Worm (Caenorhabditis elegans) whole organism, midembryonic: Measurements from ENCODE around the gene col-109.

Source experiments
- T22C8.4 ChIP-seq: fragments of 200-800 bp; sonication (Bioruptor generic); IDR thresholded peaks from 2 replicates; pipeline ENCODE4 v1.3.6; 2022; ENCODE audit warnings: missing genetic modification characterization, missing compliant biosample characterization
- cog-1 ChIP-seq: sonication (generic microtip); optimal IDR thresholded peaks from 2 replicates; lab custom pipeline; 2016; ENCODE audit warnings: missing genetic modification characterization, missing compliant biosample characterization
- flt-1 ChIP-seq: fragments of 200-800 bp; sonication (Bioruptor generic); IDR thresholded peaks from 2 replicates; pipeline ENCODE4 v1.3.6; 2022; ENCODE audit warnings: missing genetic modification characterization, missing compliant biosample characterization
- klf-2 ChIP-seq: fragments of 200-800 bp; sonication (Bioruptor generic); conservative IDR thresholded peaks from 2 replicates; pipeline ENCODE4 v1.3.6; 2022; ENCODE audit warnings: missing genetic modification reagents, missing genetic modification characterization, missing compliant biosample characterization
- med-1 ChIP-seq: sonication (generic microtip); optimal IDR thresholded peaks from 2 replicates; lab custom pipeline; 2017; ENCODE audit warnings: missing genetic modification characterization, mild to moderate bottlenecking, missing compliant biosample characterization, antibody characterized with exemption, missing genetic modification reagents; ENCODE audit not compliant: insufficient read depth
- ref-1 ChIP-seq: fragments of 200-800 bp; sonication (Bioruptor generic); conservative IDR thresholded peaks from 2 replicates; pipeline ENCODE4 v1.3.6; 2022; ENCODE audit warnings: missing genetic modification reagents, missing genetic modification characterization, missing compliant biosample characterization
- tab-1 ChIP-seq: fragments of 200-800 bp; sonication (Bioruptor generic); IDR thresholded peaks from 2 replicates; pipeline ENCODE4 v1.3.6; 2022; ENCODE audit warnings: missing genetic modification characterization, missing compliant biosample characterization
- ztf-23 ChIP-seq: fragments of 200-800 bp; sonication (Bioruptor generic); IDR thresholded peaks from 2 replicates; pipeline ENCODE4 v1.3.6; 2022; ENCODE audit warnings: missing genetic modification reagents, missing genetic modification characterization, missing compliant biosample characterization
- ztf-29 ChIP-seq: fragments of 200-800 bp; sonication (Bioruptor generic); IDR thresholded peaks from 2 replicates; pipeline ENCODE4 v1.3.6; 2022; ENCODE audit warnings: missing genetic modification reagents, missing genetic modification characterization, missing compliant biosample characterization

The col-109 gene

DNA sequence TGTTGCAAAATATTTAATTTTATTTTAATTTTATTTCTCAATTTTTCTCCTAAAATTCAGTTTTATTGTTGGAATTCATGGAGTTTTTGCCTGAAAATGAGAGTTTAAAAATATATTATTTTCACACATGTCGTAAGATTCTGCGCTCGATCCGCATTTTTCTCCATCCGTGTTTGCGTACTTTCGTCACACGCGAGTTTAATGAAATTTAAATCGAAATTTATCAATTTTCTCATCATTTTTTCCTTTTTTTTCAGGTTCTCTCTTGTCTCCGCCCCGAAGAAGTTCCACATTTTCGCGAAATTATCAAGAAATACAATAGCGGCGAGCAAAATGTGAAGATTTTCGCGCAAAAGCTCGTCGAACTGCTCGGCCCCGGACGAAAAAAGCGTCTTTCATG is 26.4 kb upstream of the col-109 start:
- TF ChIP-seq T22C8.4 (GFP tag; lab: Robert Waterston, UW) (no peak), tab-1 (GFP tag; lab: Robert Waterston, UW) (no peak), flt-1 (no peak), ztf-23 (no peak), med-1 (no peak), ztf-29 (GFP tag; lab: Robert Waterston, UW) (no peak), cog-1 (no peak), klf-2 (GFP tag; lab: Robert Waterston, UW) (no peak), ref-1 (no peak)

DNA sequence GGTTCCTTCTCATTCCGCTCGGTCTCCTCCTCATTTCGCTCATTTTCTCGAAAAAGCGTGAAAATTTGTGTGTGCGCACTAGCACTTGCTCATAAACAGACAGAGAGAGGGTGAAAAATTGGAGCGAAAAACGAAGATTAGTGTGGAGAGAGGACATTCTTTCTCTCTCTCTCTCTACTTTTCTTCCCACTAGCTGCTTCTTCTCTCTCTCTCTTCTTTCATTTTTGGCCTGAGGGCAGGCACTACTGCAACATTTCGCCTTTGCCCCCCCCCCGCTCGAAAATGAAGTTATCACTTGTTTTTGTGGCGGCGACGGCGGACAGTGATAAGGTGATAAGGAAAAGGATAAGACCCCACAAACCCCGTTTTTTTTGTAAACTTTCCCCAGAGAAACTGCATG is 25.0 kb upstream of the col-109 start:
- TF ChIP-seq cog-1 (no peak), med-1 (no peak), ztf-29 (GFP tag; lab: Robert Waterston, UW) (no peak), tab-1 (GFP tag; lab: Robert Waterston, UW) (no peak), flt-1 (no peak), ref-1 (no peak), ztf-23 (no peak), T22C8.4 (GFP tag; lab: Robert Waterston, UW) (no peak), klf-2 (GFP tag; lab: Robert Waterston, UW) (no peak)

ce11 chrIV:1844624-1845023 is 24.6 kb upstream of the col-109 start:
- no peak for TF ChIP-seq ref-1
- no peak for TF ChIP-seq T22C8.4 (GFP tag; lab: Robert Waterston, UW)
- TF ChIP-seq ztf-29 (GFP tag; lab: Robert Waterston, UW): no peak
- TF ChIP-seq flt-1: no peak
- no peak for TF ChIP-seq cog-1
- TF ChIP-seq klf-2 (GFP tag; lab: Robert Waterston, UW): no peak
- no peak for TF ChIP-seq med-1
- no peak for TF ChIP-seq tab-1 (GFP tag; lab: Robert Waterston, UW)
- TF ChIP-seq ztf-23: no peak

DNA sequence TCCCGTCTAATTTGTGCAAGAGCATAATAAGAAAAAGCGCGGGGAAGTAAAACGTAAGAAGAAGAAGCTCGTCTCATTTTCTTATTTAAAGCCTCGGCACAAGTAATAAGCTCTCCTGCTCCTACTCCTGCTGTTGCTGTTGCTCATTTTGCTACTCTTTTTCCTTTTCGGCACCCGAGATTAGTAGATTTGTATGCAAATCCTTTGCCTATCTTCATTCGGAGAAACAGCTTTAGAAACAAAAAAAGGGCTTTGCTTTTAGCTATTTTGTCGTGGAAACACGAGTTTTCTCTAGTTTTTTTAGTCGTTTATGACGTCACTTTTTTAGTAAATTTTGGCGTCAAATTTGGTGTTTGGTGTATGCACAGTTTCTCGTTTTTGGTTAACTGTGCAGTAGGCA is 23.6 kb upstream of the col-109 start:
- TF ChIP-seq tab-1 (GFP tag; lab: Robert Waterston, UW): no peak

- TF ChIP-seq ztf-23 (0 out of 2 replicates have a peak, but pooled peaks have one; percentile 40), ztf-29 (GFP tag; lab: Robert Waterston, UW) (no peak)
These were observed 22.3 kb upstream of the col-109 start for ce11 chrIV:1842314-1842713.

ce11 chrIV:1838583-1838982 is 18.5 kb upstream of the col-109 start:
- no peak for TF ChIP-seq flt-1
- no peak for TF ChIP-seq ref-1
- TF ChIP-seq ztf-29 (GFP tag; lab: Robert Waterston, UW): no peak
- TF ChIP-seq tab-1 (GFP tag; lab: Robert Waterston, UW): no peak
- no peak for TF ChIP-seq ztf-23
- no peak for TF ChIP-seq T22C8.4 (GFP tag; lab: Robert Waterston, UW)
- TF ChIP-seq klf-2 (GFP tag; lab: Robert Waterston, UW): no peak
- TF ChIP-seq med-1: no peak
- TF ChIP-seq cog-1: no peak

DNA sequence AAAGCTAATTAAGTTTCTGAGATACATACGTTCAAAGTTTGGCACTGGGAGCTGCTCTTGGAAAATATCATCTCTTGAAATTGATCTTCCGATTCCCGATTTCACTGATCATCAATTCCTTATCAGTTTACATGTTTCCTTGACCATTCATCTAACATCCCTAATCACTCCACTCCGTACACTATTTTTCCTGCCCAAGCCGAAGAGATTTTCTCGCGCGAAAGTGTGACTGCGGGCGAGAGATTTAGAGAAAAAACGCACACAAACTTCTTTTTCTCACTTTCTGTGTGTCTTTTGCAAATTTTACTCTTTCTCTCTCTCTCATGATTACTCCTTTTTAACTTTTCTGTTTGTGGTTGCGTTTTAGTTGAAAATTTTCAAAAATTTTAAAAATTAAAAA is 17.1 kb upstream of the col-109 start:
- TF ChIP-seq ztf-29 (GFP tag; lab: Robert Waterston, UW) (peak; percentile 19; the same call in 1 of the 2 replicates), ztf-23 (no peak), cog-1 (no peak), klf-2 (GFP tag; lab: Robert Waterston, UW) (no peak), flt-1 (no peak), ref-1 (no peak)

DNA sequence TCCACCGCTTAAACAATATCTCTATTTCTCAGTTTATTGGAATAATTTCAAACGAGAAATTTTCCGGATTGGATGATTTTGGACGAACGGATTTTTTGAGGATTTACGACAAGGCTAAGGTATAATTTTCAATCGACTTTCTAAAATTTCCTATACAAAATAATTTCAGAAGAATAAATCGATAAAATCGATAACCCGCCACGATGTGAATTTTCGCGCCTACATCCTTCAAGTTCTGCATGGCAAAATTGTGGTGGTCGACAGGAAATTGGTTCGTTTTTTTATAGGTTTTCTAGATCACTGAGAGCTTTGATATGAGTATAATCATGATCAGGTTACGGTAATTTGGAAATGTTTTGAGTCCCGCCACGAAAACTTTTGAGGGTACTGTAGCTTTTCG is 14.9 kb upstream of the col-109 start:
- 0 out of 2 replicates have a peak, but pooled peaks have one; percentile 52 for TF ChIP-seq T22C8.4 (GFP tag; lab: Robert Waterston, UW)
- no peak for TF ChIP-seq med-1
- no peak for TF ChIP-seq klf-2 (GFP tag; lab: Robert Waterston, UW)
- TF ChIP-seq cog-1: no peak
- no peak for TF ChIP-seq ztf-29 (GFP tag; lab: Robert Waterston, UW)

DNA sequence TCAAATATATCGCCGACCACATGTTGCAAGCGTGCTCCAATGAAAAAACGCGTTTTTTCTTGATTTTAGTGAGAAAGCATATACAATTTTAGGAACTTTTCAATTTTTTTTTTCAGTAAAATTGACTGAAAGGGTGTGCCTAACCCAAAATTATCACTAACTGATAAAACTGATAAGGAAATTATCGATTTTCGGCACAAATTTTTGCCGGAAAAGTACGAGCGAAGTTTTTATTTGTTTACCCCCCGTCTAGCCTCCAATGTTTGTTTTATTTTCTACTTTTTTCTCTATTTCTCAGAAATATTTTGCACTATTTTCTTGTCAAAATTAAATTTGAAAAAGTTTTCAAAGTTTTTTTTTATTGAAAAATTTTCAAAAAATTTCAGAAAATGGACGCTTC is 14.2 kb upstream of the col-109 start, which contains the start of gene ccm-2:
ccm-2 (plus strand) TSS at position 387 of the 400 bp plus-strand sequence.
- no peak for TF ChIP-seq ztf-29 (GFP tag; lab: Robert Waterston, UW)
- TF ChIP-seq tab-1 (GFP tag; lab: Robert Waterston, UW): no peak
- no peak for TF ChIP-seq klf-2 (GFP tag; lab: Robert Waterston, UW)
- no peak for TF ChIP-seq T22C8.4 (GFP tag; lab: Robert Waterston, UW)
- no peak for TF ChIP-seq cog-1
- TF ChIP-seq ref-1: no peak
- no peak for TF ChIP-seq flt-1
- TF ChIP-seq med-1: no peak
- no peak for TF ChIP-seq ztf-23

DNA sequence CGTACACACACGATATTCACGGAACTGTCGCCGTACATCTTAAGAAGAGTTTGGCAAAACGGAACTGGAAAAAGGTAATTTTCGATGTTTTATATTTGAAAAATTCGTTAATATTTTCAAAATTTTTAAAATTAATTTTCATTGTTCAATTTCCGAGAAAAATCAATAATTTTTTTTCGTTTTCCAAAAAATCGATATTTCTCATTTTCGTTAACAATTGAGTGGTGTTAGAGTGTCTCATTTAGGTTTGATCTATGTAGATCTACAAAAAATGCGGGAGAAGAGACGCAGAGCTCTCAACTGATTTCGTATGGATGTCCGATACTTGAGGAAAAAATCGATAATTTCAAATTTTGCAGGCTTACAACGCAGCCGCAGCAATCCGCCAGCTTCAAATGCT is 13.1 kb upstream of the col-109 start:
- TF ChIP-seq T22C8.4 (GFP tag; lab: Robert Waterston, UW) (peak; percentile 49; the same call in 1 of the 2 replicates), tab-1 (GFP tag; lab: Robert Waterston, UW) (no peak)

ce11 chrIV:1831174-1831573 is 11.1 kb upstream of the col-109 start:
- TF ChIP-seq klf-2 (GFP tag; lab: Robert Waterston, UW): peak; percentile 99
- peak; percentile 99 for TF ChIP-seq ref-1
- TF ChIP-seq T22C8.4 (GFP tag; lab: Robert Waterston, UW): peak; percentile 94
- TF ChIP-seq tab-1 (GFP tag; lab: Robert Waterston, UW): peak; percentile 98
- peak; percentile 97 for TF ChIP-seq ztf-23
- TF ChIP-seq flt-1: peak; percentile 95
- peak; percentile 96 for TF ChIP-seq ztf-29 (GFP tag; lab: Robert Waterston, UW)

DNA sequence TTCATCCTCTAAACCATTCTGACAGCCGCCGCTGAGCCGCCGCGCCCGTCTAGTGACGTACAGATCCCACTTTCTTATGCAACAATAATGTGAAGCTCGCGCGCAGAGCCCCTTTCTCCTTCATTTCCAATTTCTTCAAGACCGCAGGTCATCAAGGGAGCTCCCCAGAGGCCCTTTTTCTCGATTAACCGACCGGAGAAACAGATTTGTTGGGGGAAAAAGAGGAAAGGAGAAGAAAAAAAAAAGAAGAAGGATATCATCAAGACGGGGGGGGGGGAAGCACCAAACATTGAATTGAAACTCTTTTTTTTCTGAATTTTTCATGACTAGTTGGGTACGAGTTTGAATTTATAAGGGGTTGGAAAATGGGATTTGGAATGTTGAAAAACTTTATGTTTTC is 7.3 kb upstream of the col-109 start:
- TF ChIP-seq klf-2 (GFP tag; lab: Robert Waterston, UW) (no peak), ztf-29 (GFP tag; lab: Robert Waterston, UW) (no peak), cog-1 (no peak), tab-1 (GFP tag; lab: Robert Waterston, UW) (no peak), ref-1 (no peak)
